Fruit fly (Drosophila melanogaster) whole organism, prepupa: ENCODE results near the gene CG8870.

Experiments used
- Blimp-1 ChIP-seq: fragments of 200-800 bp; sonication (Bioruptor generic); optimal IDR thresholded peaks from 3 replicates; lab custom pipeline; 2017; ENCODE audit warnings: missing biosample characterization, missing genetic modification characterization, mild to moderate bottlenecking, moderate library complexity, missing genetic modification reagents
- CG10669 ChIP-seq: fragments of 200-800 bp; sonication (Bioruptor generic); optimal IDR thresholded peaks from 3 replicates; lab custom pipeline; 2018; ENCODE audit warnings: missing biosample characterization, mild to moderate bottlenecking, missing genetic modification characterization, moderate library complexity
- CG11294 ChIP-seq: fragments of 200-800 bp; sonication (Bioruptor generic); IDR thresholded peaks from 2 replicates; pipeline ENCODE4 v1.3.6; 2022; ENCODE audit warnings: missing biosample characterization, missing genetic modification characterization
- CG11762 ChIP-seq: fragments of 200-800 bp; sonication (Bioruptor generic); optimal IDR thresholded peaks from 3 replicates; lab custom pipeline; 2016; ENCODE audit warnings: missing biosample characterization, missing genetic modification characterization; ENCODE audit not compliant: insufficient read depth
- CG15336 ChIP-seq: fragments of 200-800 bp; sonication (Bioruptor generic); IDR thresholded peaks from 2 replicates; pipeline ENCODE4 v1.3.6; 2022; ENCODE audit warnings: missing biosample characterization, missing genetic modification characterization
- CG1621 ChIP-seq: fragments of 200-800 bp; sonication (Bioruptor generic); optimal IDR thresholded peaks from 3 replicates; lab custom pipeline; 2018; ENCODE audit warnings: missing biosample characterization, mild to moderate bottlenecking, missing genetic modification characterization
- CG3032 ChIP-seq: fragments of 200-800 bp; optimal IDR thresholded peaks from 2 replicates; lab custom pipeline; 2019; ENCODE audit warnings: missing biosample characterization, mild to moderate bottlenecking, missing genetic modification characterization, moderate library complexity
- CG31627 ChIP-seq: fragments of 200-800 bp; sonication (Bioruptor generic); optimal IDR thresholded peaks from 3 replicates; lab custom pipeline; 2016; ENCODE audit warnings: missing biosample characterization, missing genetic modification characterization
- CG3919 ChIP-seq: fragments of 200-800 bp; sonication (Bioruptor generic); optimal IDR thresholded peaks from 3 replicates; lab custom pipeline; 2016; ENCODE audit warnings: missing biosample characterization, missing genetic modification characterization
- CG6163 ChIP-seq: fragments of 200-800 bp; sonication (Bioruptor generic); IDR thresholded peaks from 3 replicates; pipeline ENCODE4 v1.3.6; 2022; ENCODE audit warnings: missing biosample characterization, missing genetic modification characterization
- CG6808 ChIP-seq: fragments of 200-800 bp; sonication (Bioruptor generic); optimal IDR thresholded peaks from 3 replicates; lab custom pipeline; 2017; ENCODE audit warnings: missing biosample characterization, missing genetic modification characterization, mild to moderate bottlenecking, moderate library complexity, missing genetic modification reagents
- CG6854 ChIP-seq: fragments of 200-800 bp; sonication (Bioruptor generic); optimal IDR thresholded peaks from 2 replicates; lab custom pipeline; 2017; ENCODE audit warnings: missing biosample characterization, mild to moderate bottlenecking, missing genetic modification characterization
- CG7368 ChIP-seq: fragments of 200-800 bp; sonication (Bioruptor generic); optimal IDR thresholded peaks from 3 replicates; lab custom pipeline; 2016; ENCODE audit warnings: missing biosample characterization, missing genetic modification characterization
- CG8119 ChIP-seq: fragments of 200-800 bp; sonication (Bioruptor generic); IDR thresholded peaks from 3 replicates; pipeline ENCODE4 v1.3.6; 2022; ENCODE audit warnings: missing biosample characterization, missing genetic modification characterization
- CG8319 ChIP-seq: fragments of 200-800 bp; sonication (Bioruptor generic); optimal IDR thresholded peaks from 3 replicates; lab custom pipeline; 2016; ENCODE audit warnings: missing biosample characterization, missing genetic modification characterization
- CG9139 ChIP-seq: fragments of 200-800 bp; sonication (Bioruptor generic); optimal IDR thresholded peaks from 3 replicates; lab custom pipeline; 2017; ENCODE audit warnings: missing biosample characterization, mild to moderate bottlenecking, missing genetic modification characterization
- Eip75B ChIP-seq: fragments of 200-800 bp; sonication (Bioruptor generic); optimal IDR thresholded peaks from 3 replicates; lab custom pipeline; 2016; ENCODE audit warnings: missing biosample characterization, missing genetic modification characterization
- Eip78C ChIP-seq: fragments of 200-800 bp; sonication (Bioruptor generic); peaks from one replicate; lab custom pipeline; 2016; ENCODE audit warnings: missing biosample characterization, missing genetic modification characterization
- Eip93F ChIP-seq: fragments of 200-800 bp; sonication (Bioruptor generic); optimal IDR thresholded peaks from 2 replicates; lab custom pipeline; 2016; ENCODE audit warnings: missing biosample characterization, mild to moderate bottlenecking, missing genetic modification characterization
- Hr39 ChIP-seq: fragments of 200-800 bp; sonication (Bioruptor generic); optimal IDR thresholded peaks from 2 replicates; lab custom pipeline; 2016; ENCODE audit warnings: missing biosample characterization, missing genetic modification characterization
- Lpt ChIP-seq: fragments of 200-800 bp; sonication (Bioruptor generic); optimal IDR thresholded peaks from 3 replicates; lab custom pipeline; 2016; ENCODE audit warnings: missing biosample characterization, missing genetic modification characterization
- Met ChIP-seq: fragments of 200-800 bp; sonication (Bioruptor generic); optimal IDR thresholded peaks from 3 replicates; lab custom pipeline; 2016; ENCODE audit warnings: missing biosample characterization, missing genetic modification characterization
- OdsH ChIP-seq: fragments of 200-800 bp; sonication (Bioruptor generic); optimal IDR thresholded peaks from 3 replicates; lab custom pipeline; 2016; ENCODE audit warnings: missing biosample characterization, missing genetic modification characterization
- Smox ChIP-seq: fragments of 200-800 bp; sonication (Bioruptor generic); optimal IDR thresholded peaks from 3 replicates; lab custom pipeline; 2016; ENCODE audit warnings: missing biosample characterization, missing genetic modification characterization
- Sox14 ChIP-seq: fragments of 200-800 bp; sonication (Bioruptor generic); optimal IDR thresholded peaks from 3 replicates; lab custom pipeline; 2016; ENCODE audit warnings: missing biosample characterization, missing genetic modification characterization
- Sox15 ChIP-seq: fragments of 200-800 bp; sonication (Bioruptor generic); optimal IDR thresholded peaks from 3 replicates; lab custom pipeline; 2016; ENCODE audit warnings: missing biosample characterization, missing genetic modification characterization
- acj6 ChIP-seq: fragments of 200-800 bp; sonication (Bioruptor generic); optimal IDR thresholded peaks from 3 replicates; lab custom pipeline; 2016; ENCODE audit warnings: missing biosample characterization, missing genetic modification characterization
- dac ChIP-seq: fragments of 200-800 bp; sonication (Bioruptor generic); optimal IDR thresholded peaks from 2 replicates; lab custom pipeline; 2017; ENCODE audit warnings: missing biosample characterization, mild to moderate bottlenecking, missing genetic modification characterization
- dsx ChIP-seq: fragments of 200-800 bp; optimal IDR thresholded peaks from 3 replicates; lab custom pipeline; 2019; ENCODE audit warnings: missing biosample characterization, mild to moderate bottlenecking, missing genetic modification characterization, moderate library complexity; ENCODE audit not compliant: poor library complexity, severe bottlenecking
- esn ChIP-seq: fragments of 200-800 bp; sonication (Bioruptor generic); optimal IDR thresholded peaks from 2 replicates; lab custom pipeline; 2016; ENCODE audit warnings: missing biosample characterization, mild to moderate bottlenecking, missing genetic modification characterization, moderate library complexity
- fd59A ChIP-seq: fragments of 200-800 bp; sonication (Bioruptor generic); optimal IDR thresholded peaks from 2 replicates; lab custom pipeline; 2017; ENCODE audit warnings: missing biosample characterization, mild to moderate bottlenecking, missing genetic modification characterization, missing genetic modification reagents
- lz ChIP-seq: fragments of 200-800 bp; sonication (Bioruptor generic); optimal IDR thresholded peaks from 3 replicates; lab custom pipeline; 2016; ENCODE audit warnings: missing biosample characterization, missing genetic modification characterization
- net ChIP-seq: fragments of 200-800 bp; sonication (Bioruptor generic); optimal IDR thresholded peaks from 3 replicates; lab custom pipeline; 2016; ENCODE audit warnings: missing biosample characterization, missing genetic modification characterization
- pdm3 ChIP-seq: fragments of 200-800 bp; sonication (Bioruptor generic); optimal IDR thresholded peaks from 3 replicates; lab custom pipeline; 2016; ENCODE audit warnings: missing biosample characterization, missing genetic modification characterization
- svp ChIP-seq: fragments of 200-800 bp; sonication (Bioruptor generic); peaks from one replicate; lab custom pipeline; 2016; ENCODE audit warnings: missing biosample characterization, missing genetic modification characterization

CG8870 gene

dm6 chr3R:13381744-13382435, 2.2 kb downstream of the CG8870 start, which contains the start of the genes mRpS21 and Droj2 (continued):
- no peak for TF ChIP-seq dac
- TF ChIP-seq Eip75B (GFP tag; lab: Kevin White, UChicago) = peak; percentile 23
- TF ChIP-seq Eip93F (GFP tag; lab: Kevin White, UChicago) = no peak
- no peak for TF ChIP-seq CG7368 (GFP tag; lab: Kevin White, UChicago)
- TF ChIP-seq CG3919 (GFP tag; lab: Kevin White, UChicago) = no peak
- TF ChIP-seq Lpt (GFP tag; lab: Kevin White, UChicago) = no peak
- no peak for TF ChIP-seq net (GFP tag; lab: Kevin White, UChicago)
- no peak for TF ChIP-seq CG10669 (GFP tag; lab: Kevin White, UChicago)
- no peak for TF ChIP-seq dsx (GFP tag; lab: Kevin White, UChicago)
- TF ChIP-seq Smox (GFP tag; lab: Kevin White, UChicago) = peak; percentile 57
- TF ChIP-seq CG11762 (GFP tag; lab: Kevin White, UChicago) = no peak
- TF ChIP-seq lz (GFP tag; lab: Kevin White, UChicago) = peak; percentile 29
- TF ChIP-seq svp = no peak
- peak; percentile 81 for TF ChIP-seq Eip78C (GFP tag; lab: Kevin White, UChicago)
- peak; percentile 30 for TF ChIP-seq Sox15 (GFP tag; lab: Kevin White, UChicago)
- peak; percentile 44 for TF ChIP-seq Met (GFP tag; lab: Kevin White, UChicago)
- TF ChIP-seq CG1621 (tag; lab: Kevin White, UChicago) = no peak
- peak; percentile 19 for TF ChIP-seq CG6854 (GFP tag; lab: Kevin White, UChicago)
- peak; percentile 54 for TF ChIP-seq CG3032 (tag; lab: Kevin White, UChicago)
- TF ChIP-seq CG15336 (GFP tag; lab: Robert Waterston, UW) = no peak
- TF ChIP-seq OdsH = peak; percentile 35
- TF ChIP-seq CG31627 (GFP tag; lab: Kevin White, UChicago) = peak; percentile 51
- TF ChIP-seq pdm3 = no peak
- no peak for TF ChIP-seq CG8319 (GFP tag; lab: Kevin White, UChicago)

dm6 chr3R:13382656-13383142, 3.1 kb downstream of the CG8870 start:
- TF ChIP-seq dsx (GFP tag; lab: Kevin White, UChicago) = no peak
- peak; percentile 63; the same call in 1 of the 2 replicates for TF ChIP-seq CG15336 (GFP tag; lab: Robert Waterston, UW)
- TF ChIP-seq CG1621 (tag; lab: Kevin White, UChicago) = peak; percentile 56
- TF ChIP-seq Sox14 = peak; percentile 3
- TF ChIP-seq esn (GFP tag; lab: Kevin White, UChicago) = peak; percentile 1

dm6 chr3R:13385105-13385504, 5.5 kb downstream of the CG8870 start:
- no peak for TF ChIP-seq CG6808 (GFP tag; lab: Kevin White, UChicago)
- no peak for TF ChIP-seq Sox14
- no peak for TF ChIP-seq CG6163
- no peak for TF ChIP-seq esn (GFP tag; lab: Kevin White, UChicago)
- no peak for TF ChIP-seq Smox (GFP tag; lab: Kevin White, UChicago)
- no peak for TF ChIP-seq CG11294 (GFP tag; lab: Robert Waterston, UW)
- TF ChIP-seq acj6 = no peak
- no peak for TF ChIP-seq svp
- no peak for TF ChIP-seq Eip78C (GFP tag; lab: Kevin White, UChicago)
- no peak for TF ChIP-seq Blimp-1 (GFP tag; lab: Kevin White, UChicago)
- TF ChIP-seq fd59A (GFP tag; lab: Kevin White, UChicago) = no peak
- TF ChIP-seq CG9139 (GFP tag; lab: Kevin White, UChicago) = no peak
- TF ChIP-seq dac = no peak
- no peak for TF ChIP-seq CG8119 (GFP tag; lab: Robert Waterston, UW)
- TF ChIP-seq Hr39 (GFP tag; lab: Kevin White, UChicago) = no peak
